Fruit fly (Drosophila melanogaster) whole organism, adult: ENCODE results near the gene Lip1.

Source experiments
- CG11617 ChIP-seq: fragments of 200-800 bp; sonication (Bioruptor generic); optimal IDR thresholded peaks from 2 replicates; lab custom pipeline; 2017; ENCODE audit warnings: mild to moderate bottlenecking, missing biosample characterization, missing genetic modification reagents, missing genetic modification characterization
- CG12768 ChIP-seq: fragments of 200-800 bp; sonication (Bioruptor generic); optimal IDR thresholded peaks from 2 replicates; lab custom pipeline; 2017; ENCODE audit warnings: missing biosample characterization, missing genetic modification characterization, mild to moderate bottlenecking, moderate library complexity, missing genetic modification reagents
- CG14711 ChIP-seq: fragments of 200-800 bp; sonication (Bioruptor generic); optimal IDR thresholded peaks from 2 replicates; lab custom pipeline; 2018; ENCODE audit warnings: missing biosample characterization, mild to moderate bottlenecking, missing genetic modification characterization, moderate library complexity
- CG1620 ChIP-seq: fragments of 200-800 bp; sonication (Bioruptor generic); optimal IDR thresholded peaks from 2 replicates; lab custom pipeline; 2016; ENCODE audit warnings: missing biosample characterization, missing genetic modification characterization
- CG33017 ChIP-seq: fragments of 200-800 bp; sonication (Bioruptor generic); optimal IDR thresholded peaks from 2 replicates; lab custom pipeline; 2018; ENCODE audit warnings: missing biosample characterization, mild to moderate bottlenecking, missing genetic modification characterization, moderate library complexity
- CG5204 ChIP-seq: fragments of 200-800 bp; sonication (Bioruptor generic); optimal IDR thresholded peaks from 2 replicates; lab custom pipeline; 2016; ENCODE audit warnings: missing biosample characterization, missing genetic modification characterization
- CG7045 ChIP-seq: fragments of 200-800 bp; sonication (Bioruptor generic); optimal IDR thresholded peaks from 2 replicates; lab custom pipeline; 2017; ENCODE audit warnings: missing biosample characterization, mild to moderate bottlenecking, missing genetic modification characterization
- CG7101 ChIP-seq: fragments of 200-800 bp; sonication (Bioruptor generic); optimal IDR thresholded peaks from 2 replicates; lab custom pipeline; 2018; ENCODE audit warnings: missing biosample characterization, mild to moderate bottlenecking, missing genetic modification characterization, moderate library complexity
- Clk ChIP-seq: fragments of 200-800 bp; sonication (Bioruptor generic); optimal IDR thresholded peaks from 2 replicates; lab custom pipeline; 2017; ENCODE audit warnings: missing biosample characterization, missing genetic modification characterization
- Crg-1 ChIP-seq: fragments of 200-800 bp; sonication (Bioruptor generic); optimal IDR thresholded peaks from 2 replicates; lab custom pipeline; 2016; ENCODE audit warnings: missing biosample characterization, missing genetic modification characterization
- Hr96 ChIP-seq: fragments of 200-800 bp; sonication (Bioruptor generic); optimal IDR thresholded peaks from 2 replicates; lab custom pipeline; 2016; ENCODE audit warnings: missing biosample characterization, missing genetic modification characterization
- Mnt ChIP-seq: fragments of 200-800 bp; sonication (Bioruptor generic); optimal IDR thresholded peaks from 2 replicates; lab custom pipeline; 2016; ENCODE audit warnings: missing biosample characterization, mild to moderate bottlenecking, missing genetic modification characterization
- cic ChIP-seq: fragments of 200-800 bp; sonication (Bioruptor generic); optimal IDR thresholded peaks from 2 replicates; lab custom pipeline; 2017; ENCODE audit warnings: missing biosample characterization, mild to moderate bottlenecking, missing genetic modification characterization, moderate library complexity
- cnc ChIP-seq, 2 experiments: fragments of >200 bp; optimal IDR thresholded peaks; 2 replicates each; lab custom pipeline; 2017
- kay ChIP-seq: fragments of 200-800 bp; sonication (Bioruptor generic); peaks from one replicate; lab custom pipeline; 2016; ENCODE audit warnings: missing biosample characterization, missing genetic modification characterization, borderline replicate concordance
- ovo ChIP-seq: fragments of 200-800 bp; sonication (Bioruptor generic); optimal IDR thresholded peaks from 2 replicates; lab custom pipeline; 2016; ENCODE audit warnings: missing biosample characterization, missing genetic modification characterization
- pad ChIP-seq: fragments of 200-800 bp; sonication (Bioruptor generic); optimal IDR thresholded peaks from 3 replicates; lab custom pipeline; 2017; ENCODE audit warnings: missing biosample characterization, missing genetic modification characterization, mild to moderate bottlenecking, moderate library complexity, missing genetic modification reagents
- tj ChIP-seq: fragments of 200-800 bp; sonication (Bioruptor generic); optimal IDR thresholded peaks from 3 replicates; lab custom pipeline; 2017; ENCODE audit warnings: missing biosample characterization, mild to moderate bottlenecking, missing genetic modification characterization, moderate library complexity
- toe ChIP-seq: fragments of 200-800 bp; sonication (Bioruptor generic); optimal IDR thresholded peaks from 2 replicates; lab custom pipeline; 2016; ENCODE audit warnings: missing biosample characterization, missing genetic modification characterization

Lip1 gene

dm6 chr2L:10682912-10683311, 18.4 kb downstream of the Lip1 start:
- TF ChIP-seq Hr96 (GFP tag; lab: Kevin White, UChicago): no peak
- TF ChIP-seq CG11617 (GFP tag; lab: Kevin White, UChicago): no peak
- TF ChIP-seq cic (GFP tag; lab: Kevin White, UChicago): no peak
- no peak for TF ChIP-seq Mnt (GFP tag; lab: Kevin White, UChicago)
- TF ChIP-seq ovo (GFP tag; lab: Kevin White, UChicago): no peak
- no peak for TF ChIP-seq CG12768 (GFP tag; lab: Kevin White, UChicago)
- TF ChIP-seq tj (GFP tag; lab: Kevin White, UChicago): no peak
- TF ChIP-seq pad (GFP tag; lab: Kevin White, UChicago): no peak
- no peak for TF ChIP-seq CG1620 (GFP tag; lab: Kevin White, UChicago)
- no peak for TF ChIP-seq Crg-1 (GFP tag; lab: Kevin White, UChicago)
- TF ChIP-seq kay: no peak

DNA sequence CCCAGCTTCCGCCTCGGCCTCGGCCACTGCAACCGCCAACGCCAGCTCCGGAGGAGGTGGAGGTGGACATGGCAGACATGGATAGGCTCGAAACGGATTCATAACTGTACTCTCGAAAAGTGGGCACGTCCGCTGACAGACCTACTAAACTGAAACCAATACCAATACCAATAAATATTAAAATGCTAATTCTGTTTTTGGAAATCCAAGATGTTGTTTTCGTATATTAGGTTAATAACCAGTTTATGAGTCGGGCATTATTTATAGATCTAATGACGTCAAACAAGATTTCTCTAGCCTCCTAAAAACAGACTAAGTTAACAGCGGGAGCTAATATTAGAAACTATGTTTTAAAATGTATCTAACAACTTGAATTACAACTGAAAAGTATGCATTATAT, 19.1 kb downstream of the Lip1 start:
- TF ChIP-seq Crg-1 (GFP tag; lab: Kevin White, UChicago): no peak
- TF ChIP-seq CG1620 (GFP tag; lab: Kevin White, UChicago): no peak
- no peak for TF ChIP-seq CG7101 (tag; lab: Kevin White, UChicago)
- no peak for TF ChIP-seq pad (GFP tag; lab: Kevin White, UChicago)
- TF ChIP-seq tj (GFP tag; lab: Kevin White, UChicago): no peak
- TF ChIP-seq CG7045 (GFP tag; lab: Kevin White, UChicago): no peak
- no peak for TF ChIP-seq ovo (GFP tag; lab: Kevin White, UChicago)
- TF ChIP-seq Hr96 (GFP tag; lab: Kevin White, UChicago): no peak
- TF ChIP-seq CG12768 (GFP tag; lab: Kevin White, UChicago): no peak
- TF ChIP-seq kay: no peak

DNA sequence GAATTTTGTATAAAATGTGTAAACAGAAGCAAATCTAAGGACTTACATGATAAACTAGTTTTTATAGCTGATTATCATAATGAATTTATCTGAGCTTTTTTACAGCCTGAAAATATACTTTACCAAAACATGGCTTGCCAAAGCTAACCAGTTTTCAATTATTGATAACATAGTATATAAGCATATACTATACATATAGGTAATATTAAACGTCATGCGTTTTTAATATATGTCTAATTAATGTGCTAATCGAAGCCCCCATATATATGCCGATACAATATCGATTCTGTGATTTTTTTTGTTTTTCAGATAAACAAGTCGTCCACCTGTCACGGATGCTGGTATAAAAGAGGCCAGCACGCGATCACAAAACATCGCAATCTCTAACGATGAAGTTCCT, 19.7 kb downstream of the Lip1 start, which contains the start of gene CG17107:
TSS of gene CG17107 (plus strand) at position 301 of the 400 bp plus-strand sequence.
- TF ChIP-seq CG1620 (GFP tag; lab: Kevin White, UChicago) (no peak), pad (GFP tag; lab: Kevin White, UChicago) (no peak), tj (GFP tag; lab: Kevin White, UChicago) (no peak), CG12768 (GFP tag; lab: Kevin White, UChicago) (no peak), ovo (GFP tag; lab: Kevin White, UChicago) (no peak), Clk (GFP tag; lab: Kevin White, UChicago) (no peak), kay (no peak), CG7045 (GFP tag; lab: Kevin White, UChicago) (no peak), CG7101 (tag; lab: Kevin White, UChicago) (no peak), toe (no peak), Crg-1 (GFP tag; lab: Kevin White, UChicago) (no peak), CG11617 (GFP tag; lab: Kevin White, UChicago) (no peak), CG14711 (tag; lab: Kevin White, UChicago) (no peak), CG33017 (tag; lab: Kevin White, UChicago) (no peak), CG5204 (GFP tag; lab: Kevin White, UChicago) (no peak), cnc (optimal IDR thresholded peaks at IDR 0.05; lab: Kevin White, UChicago) (no peak), cic (GFP tag; lab: Kevin White, UChicago) (no peak)

dm6 chr2L:10680584-10681080, 20.7 kb downstream of the Lip1 start, which contains the start of gene CG17105:
TSS of gene CG17105 (plus strand) at chr2L:10681030.
- TF ChIP-seq Mnt (GFP tag; lab: Kevin White, UChicago): no peak
- no peak for TF ChIP-seq CG7101 (tag; lab: Kevin White, UChicago)
- TF ChIP-seq cic (GFP tag; lab: Kevin White, UChicago): no peak
- TF ChIP-seq tj (GFP tag; lab: Kevin White, UChicago): no peak
- no peak for TF ChIP-seq kay
- no peak for TF ChIP-seq pad (GFP tag; lab: Kevin White, UChicago)
- no peak for TF ChIP-seq toe
- TF ChIP-seq CG7045 (GFP tag; lab: Kevin White, UChicago): no peak
- no peak for TF ChIP-seq Clk (GFP tag; lab: Kevin White, UChicago)
- TF ChIP-seq CG1620 (GFP tag; lab: Kevin White, UChicago): no peak
- TF ChIP-seq Hr96 (GFP tag; lab: Kevin White, UChicago): no peak
- TF ChIP-seq cnc (optimal IDR thresholded peaks at IDR 0.05; lab: Kevin White, UChicago): no peak
- TF ChIP-seq CG5204 (GFP tag; lab: Kevin White, UChicago): no peak
- no peak for TF ChIP-seq CG33017 (tag; lab: Kevin White, UChicago)
- no peak for TF ChIP-seq CG12768 (GFP tag; lab: Kevin White, UChicago)

dm6 chr2L:10679568-10679967, 21.8 kb downstream of the Lip1 start:
- TF ChIP-seq kay (peak; percentile 73), cnc (optimal IDR thresholded peaks at IDR 0.05; lab: Kevin White, UChicago) (no peak)

DNA sequence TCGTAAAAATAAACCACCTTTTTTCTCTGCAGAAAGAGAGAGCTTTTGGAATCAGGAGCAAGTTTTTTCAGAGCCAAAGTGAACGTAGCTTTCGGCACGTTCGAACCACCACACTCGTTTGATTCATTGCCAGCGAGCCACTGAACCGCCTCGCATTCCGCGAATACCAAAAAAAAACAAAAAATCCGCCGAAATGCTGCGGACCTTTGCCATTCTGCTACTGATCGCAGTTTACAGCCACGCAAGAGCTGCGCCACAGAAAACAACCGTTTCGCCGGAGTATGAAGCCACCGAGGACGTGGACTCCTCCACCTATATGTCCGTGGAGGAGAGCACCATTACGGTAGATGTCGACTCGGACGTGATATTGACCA, 23.6 kb downstream of the Lip1 start:
- no peak for TF ChIP-seq cnc (optimal IDR thresholded peaks at IDR 0.05; lab: Kevin White, UChicago)
- no peak for TF ChIP-seq pad (GFP tag; lab: Kevin White, UChicago)
